Fruit fly (Drosophila melanogaster) whole organism, embryonic: ENCODE measurements around the gene Paris.

Experiments used
- Atf-2 ChIP-seq: fragments of 200-800 bp; sonication (Bioruptor generic); optimal IDR thresholded peaks from 2 replicates; lab custom pipeline; 2016; ENCODE audit warnings: missing biosample characterization, missing genetic modification characterization
- BEAF-32 ChIP-seq: fragments of 200-800 bp; sonication (Bioruptor generic); optimal IDR thresholded peaks from 3 replicates; lab custom pipeline; 2017; ENCODE audit warnings: missing biosample characterization, missing genetic modification characterization, mild to moderate bottlenecking, moderate library complexity, missing genetic modification reagents
- Bteb2 ChIP-seq: fragments of 200-800 bp; sonication (Bioruptor generic); optimal IDR thresholded peaks from 2 replicates; lab custom pipeline; 2016; ENCODE audit warnings: missing biosample characterization, missing genetic modification characterization
- C15 ChIP-seq: fragments of 200-800 bp; sonication (Bioruptor generic); IDR thresholded peaks from 3 replicates; pipeline ENCODE4 v1.3.6; 2022; ENCODE audit warnings: missing biosample characterization, missing genetic modification characterization
- CG10543 ChIP-seq: fragments of 200-800 bp; sonication (Bioruptor generic); optimal IDR thresholded peaks from 3 replicates; lab custom pipeline; 2017; ENCODE audit warnings: missing biosample characterization, mild to moderate bottlenecking, missing genetic modification characterization, moderate library complexity
- CG10959 ChIP-seq: fragments of 200-800 bp; sonication (Bioruptor generic); IDR thresholded peaks from 2 replicates; pipeline ENCODE4 v1.3.6; 2022; ENCODE audit warnings: missing biosample characterization, missing genetic modification characterization
- CG11247 ChIP-seq: fragments of 200-800 bp; sonication (Bioruptor generic); IDR thresholded peaks from 2 replicates; pipeline ENCODE4 v1.3.6; 2022; ENCODE audit warnings: missing biosample characterization, missing genetic modification characterization
- CG12155 ChIP-seq: fragments of 200-800 bp; sonication (Bioruptor generic); optimal IDR thresholded peaks from 3 replicates; lab custom pipeline; 2016; ENCODE audit warnings: missing biosample characterization, missing genetic modification characterization
- CG13424 ChIP-seq: fragments of 200-800 bp; sonication (Bioruptor generic); optimal IDR thresholded peaks from 2 replicates; lab custom pipeline; 2019; ENCODE audit warnings: missing biosample characterization, mild to moderate bottlenecking, missing genetic modification characterization, moderate library complexity
- CG15696 ChIP-seq: fragments of 200-800 bp; sonication (Bioruptor generic); optimal IDR thresholded peaks from 2 replicates; lab custom pipeline; 2019; ENCODE audit warnings: missing biosample characterization, mild to moderate bottlenecking, missing genetic modification characterization, moderate library complexity
- CG16863 ChIP-seq: fragments of 200-800 bp; sonication (Bioruptor generic); optimal IDR thresholded peaks from 3 replicates; lab custom pipeline; 2016; ENCODE audit warnings: missing biosample characterization, missing genetic modification characterization
- CG17829 ChIP-seq: fragments of 200-800 bp; optimal IDR thresholded peaks from 2 replicates; lab custom pipeline; 2019; ENCODE audit warnings: missing biosample characterization, mild to moderate bottlenecking, missing genetic modification characterization, moderate library complexity
- CG18011 ChIP-seq: fragments of 200-800 bp; sonication (Bioruptor generic); optimal IDR thresholded peaks from 2 replicates; lab custom pipeline; 2017; ENCODE audit warnings: missing biosample characterization, missing genetic modification characterization, mild to moderate bottlenecking, moderate library complexity, missing genotype
- CG2116 ChIP-seq: fragments of 200-800 bp; sonication (Bioruptor generic); optimal IDR thresholded peaks from 3 replicates; lab custom pipeline; 2018; ENCODE audit warnings: missing biosample characterization, mild to moderate bottlenecking, missing genetic modification characterization
- CG2202 ChIP-seq: fragments of 200-800 bp; sonication (Bioruptor generic); optimal IDR thresholded peaks from 2 replicates; lab custom pipeline; 2018; ENCODE audit warnings: missing biosample characterization, mild to moderate bottlenecking, missing genetic modification characterization
- CG2712 ChIP-seq: fragments of 200-800 bp; optimal IDR thresholded peaks from 3 replicates; lab custom pipeline; 2019; ENCODE audit warnings: missing biosample characterization, mild to moderate bottlenecking, missing genetic modification characterization, moderate library complexity
- CG31388 ChIP-seq: fragments of 200-800 bp; sonication (Bioruptor generic); optimal IDR thresholded peaks from 2 replicates; lab custom pipeline; 2016; ENCODE audit warnings: missing biosample characterization, missing genetic modification characterization
- CG4707 ChIP-seq: fragments of 200-800 bp; sonication (Bioruptor generic); optimal IDR thresholded peaks from 2 replicates; lab custom pipeline; 2018; ENCODE audit warnings: missing biosample characterization, mild to moderate bottlenecking, missing genetic modification characterization, moderate library complexity
- CG6254 ChIP-seq: fragments of 200-800 bp; sonication (Bioruptor generic); optimal IDR thresholded peaks from 3 replicates; lab custom pipeline; 2017; ENCODE audit warnings: mild to moderate bottlenecking, missing biosample characterization, missing genetic modification reagents, missing genetic modification characterization
- CG6272 ChIP-seq: fragments of 200-800 bp; sonication (Bioruptor generic); IDR thresholded peaks from 2 replicates; pipeline ENCODE4 v1.3.6; 2022; ENCODE audit warnings: missing biosample characterization, missing genetic modification characterization
- CG7372 ChIP-seq: fragments of 200-800 bp; sonication (Bioruptor generic); IDR thresholded peaks from 2 replicates; pipeline ENCODE4 v1.3.6; 2022; ENCODE audit warnings: missing biosample characterization, missing genetic modification characterization
- CG7556 ChIP-seq: fragments of 200-800 bp; sonication (Bioruptor generic); optimal IDR thresholded peaks from 2 replicates; lab custom pipeline; 2017; ENCODE audit warnings: missing biosample characterization, mild to moderate bottlenecking, missing genetic modification characterization
- CG8089 ChIP-seq: fragments of 200-800 bp; sonication (Bioruptor generic); optimal IDR thresholded peaks from 3 replicates; lab custom pipeline; 2016; ENCODE audit warnings: missing biosample characterization, missing genetic modification characterization
- CG8765 ChIP-seq: fragments of 200-800 bp; sonication (Bioruptor generic); IDR thresholded peaks from 2 replicates; pipeline ENCODE4 v1.3.6; 2022; ENCODE audit warnings: missing biosample characterization, missing genetic modification characterization
- Doc3 ChIP-seq: fragments of 200-800 bp; sonication (Bioruptor generic); IDR thresholded peaks from 3 replicates; pipeline ENCODE4 v1.3.6; 2022; ENCODE audit warnings: missing biosample characterization, missing genetic modification characterization; ENCODE audit not compliant: partially characterized antibody
- Dref ChIP-seq: fragments of 200-800 bp; sonication (Bioruptor generic); IDR thresholded peaks from 2 replicates; pipeline ENCODE4 v1.3.6; 2022; ENCODE audit warnings: missing biosample characterization, missing genetic modification characterization
- Gsc ChIP-seq: fragments of 200-800 bp; sonication (Bioruptor generic); IDR thresholded peaks from 2 replicates; pipeline ENCODE4 v1.3.6; 2022; ENCODE audit warnings: missing biosample characterization, missing genetic modification characterization
- H15 ChIP-seq: fragments of 200-800 bp; sonication (Bioruptor generic); IDR thresholded peaks from 3 replicates; pipeline ENCODE4 v1.3.6; 2022; ENCODE audit warnings: missing biosample characterization, missing genetic modification characterization
- Hmr ChIP-seq: fragments of 200-800 bp; sonication (Bioruptor generic); optimal IDR thresholded peaks from 3 replicates; lab custom pipeline; 2017; ENCODE audit warnings: mild to moderate bottlenecking, missing biosample characterization, missing genetic modification reagents, missing genetic modification characterization
- Med ChIP-seq: fragments of 200-800 bp; sonication (Bioruptor generic); peaks from one replicate; lab custom pipeline; 2016; ENCODE audit warnings: missing biosample characterization, missing genetic modification characterization, mild to moderate bottlenecking, inconsistent platforms, moderate library complexity
- NK7.1 ChIP-seq: fragments of 200-800 bp; sonication (Bioruptor generic); optimal IDR thresholded peaks from 3 replicates; lab custom pipeline; 2016; ENCODE audit warnings: missing biosample characterization, missing genetic modification characterization
- Neu2 ChIP-seq: fragments of 200-800 bp; sonication (Bioruptor generic); optimal IDR thresholded peaks from 3 replicates; lab custom pipeline; 2016; ENCODE audit warnings: missing biosample characterization, missing genetic modification characterization, borderline replicate concordance
- Nf-YB ChIP-seq: fragments of 200-800 bp; sonication (Bioruptor generic); optimal IDR thresholded peaks from 3 replicates; lab custom pipeline; 2019; ENCODE audit warnings: missing biosample characterization, mild to moderate bottlenecking, missing genetic modification characterization, moderate library complexity
- Sry-β ChIP-seq: fragments of 200-800 bp; sonication (Bioruptor generic); optimal IDR thresholded peaks from 2 replicates; lab custom pipeline; 2018; ENCODE audit warnings: missing biosample characterization, mild to moderate bottlenecking, missing genetic modification characterization, moderate library complexity
- al ChIP-seq: fragments of 200-800 bp; sonication (Bioruptor generic); IDR thresholded peaks from 2 replicates; pipeline ENCODE4 v1.3.6; 2022; ENCODE audit warnings: missing biosample characterization, missing genetic modification characterization
- en ChIP-seq: fragments of 200-800 bp; sonication (Bioruptor generic); optimal IDR thresholded peaks from 2 replicates; lab custom pipeline; 2016; ENCODE audit warnings: missing biosample characterization, missing genetic modification characterization
- ewg ChIP-seq: fragments of 200-800 bp; sonication (Bioruptor generic); optimal IDR thresholded peaks from 3 replicates; lab custom pipeline; 2017; ENCODE audit warnings: mild to moderate bottlenecking, missing biosample characterization, missing genetic modification reagents, missing genetic modification characterization
- gfzf ChIP-seq: fragments of 200-800 bp; sonication (Bioruptor generic); optimal IDR thresholded peaks from 2 replicates; lab custom pipeline; 2016; ENCODE audit warnings: missing biosample characterization, mild to moderate bottlenecking, missing genetic modification characterization, moderate library complexity
- lab ChIP-seq: fragments of 200-800 bp; sonication (Bioruptor generic); optimal IDR thresholded peaks from 3 replicates; lab custom pipeline; 2017; ENCODE audit warnings: missing biosample characterization, missing genetic modification characterization, mild to moderate bottlenecking, moderate library complexity, missing genetic modification reagents
- luna ChIP-seq: fragments of 200-800 bp; sonication (Bioruptor generic); optimal IDR thresholded peaks from 2 replicates; lab custom pipeline; 2016; ENCODE audit warnings: missing biosample characterization, missing genetic modification characterization
- nerfin-2 ChIP-seq: fragments of 200-800 bp; sonication (Bioruptor generic); IDR thresholded peaks from 2 replicates; pipeline ENCODE4 v1.3.6; 2022; ENCODE audit warnings: missing biosample characterization, missing genetic modification characterization; ENCODE audit not compliant: partially characterized antibody
- otp ChIP-seq: fragments of 200-800 bp; sonication (Bioruptor generic); IDR thresholded peaks from 3 replicates; pipeline ENCODE4, ENCODE4 v1.3.6; 2022; ENCODE audit warnings: missing biosample characterization, missing genetic modification characterization
- pzg ChIP-seq: fragments of 200-800 bp; sonication (Bioruptor generic); optimal IDR thresholded peaks from 3 replicates; lab custom pipeline; 2018; ENCODE audit warnings: missing biosample characterization, mild to moderate bottlenecking, missing genetic modification characterization, moderate library complexity
- schlank ChIP-seq: fragments of 200-800 bp; sonication (Bioruptor generic); optimal IDR thresholded peaks from 2 replicates; lab custom pipeline; 2018; ENCODE audit warnings: missing biosample characterization, mild to moderate bottlenecking, missing genetic modification characterization
- sna ChIP-seq: fragments of 200-800 bp; sonication (Bioruptor generic); IDR thresholded peaks from 2 replicates; pipeline ENCODE4 v1.3.6; 2022; ENCODE audit warnings: missing biosample characterization, missing genetic modification characterization; ENCODE audit not compliant: partially characterized antibody
- sqz ChIP-seq: fragments of 200-800 bp; sonication (Bioruptor generic); optimal IDR thresholded peaks from 3 replicates; lab custom pipeline; 2018; ENCODE audit warnings: missing biosample characterization, mild to moderate bottlenecking, missing genetic modification characterization
- toy ChIP-seq: fragments of 200-800 bp; sonication (Bioruptor generic); IDR thresholded peaks from 2 replicates; pipeline ENCODE4 v1.3.6; 2022; ENCODE audit warnings: missing biosample characterization, missing genetic modification characterization
- trh ChIP-seq: fragments of 200-800 bp; sonication (Bioruptor generic); optimal IDR thresholded peaks from 2 replicates; lab custom pipeline; 2016; ENCODE audit warnings: missing biosample characterization, missing genetic modification characterization
- tx ChIP-seq: fragments of 200-800 bp; sonication (Bioruptor generic); optimal IDR thresholded peaks from 2 replicates; lab custom pipeline; 2016; ENCODE audit warnings: missing biosample characterization, missing genetic modification characterization
- zfh1 ChIP-seq: fragments of 200-800 bp; sonication (Bioruptor generic); IDR thresholded peaks from 3 replicates; pipeline ENCODE4 v1.3.6; 2022; ENCODE audit warnings: missing biosample characterization, missing genetic modification characterization

Paris gene

dm6 chr2L:4418819-4419218, 44.6 kb upstream of the Paris start (continued):
- TF ChIP-seq tx (GFP tag; lab: Kevin White, UChicago), result no peak
- TF ChIP-seq en (GFP tag; lab: Kevin White, UChicago), result no peak
- TF ChIP-seq nerfin-2 (GFP tag; lab: Robert Waterston, UW), result peak; percentile 46; the same call in 1 of the 2 replicates
- TF ChIP-seq toy, result no peak
- TF ChIP-seq CG7372 (GFP tag; lab: Robert Waterston, UW), result no peak
- no peak for TF ChIP-seq BEAF-32 (GFP tag; lab: Kevin White, UChicago)
- TF ChIP-seq CG2712 (tag; lab: Kevin White, UChicago), result no peak
- TF ChIP-seq H15, result no peak
- TF ChIP-seq Nf-YB (GFP tag; lab: Kevin White, UChicago), result no peak
- no peak for TF ChIP-seq Atf-2 (GFP tag; lab: Kevin White, UChicago)

dm6 chr2L:4422154-4422553, 41.3 kb upstream of the Paris start:
- TF ChIP-seq CG16863, result no peak
- TF ChIP-seq Doc3 (GFP tag; lab: Robert Waterston, UW), result no peak
- no peak for TF ChIP-seq CG8765 (GFP tag; lab: Robert Waterston, UW)
- TF ChIP-seq Bteb2, result no peak
- TF ChIP-seq sqz (GFP tag; lab: Kevin White, UChicago), result no peak
- no peak for TF ChIP-seq CG8089
- TF ChIP-seq lab (GFP tag; lab: Kevin White, UChicago), result peak; percentile 41
- no peak for TF ChIP-seq otp (GFP tag; lab: Robert Waterston, UW)
- no peak for TF ChIP-seq CG7556 (GFP tag; lab: Kevin White, UChicago)
- no peak for TF ChIP-seq Gsc
- no peak for TF ChIP-seq tx (GFP tag; lab: Kevin White, UChicago)
- TF ChIP-seq pzg, result no peak
- no peak for TF ChIP-seq Sry-β (GFP tag; lab: Kevin White, UChicago)
- TF ChIP-seq zfh1 (GFP tag; lab: Robert Waterston, UW), result no peak
- no peak for TF ChIP-seq CG4707
- no peak for TF ChIP-seq CG2202 (tag; lab: Kevin White, UChicago)
- no peak for TF ChIP-seq Dref (GFP tag; lab: Robert Waterston, UW)
- TF ChIP-seq CG10543 (GFP tag; lab: Kevin White, UChicago), result no peak
- TF ChIP-seq CG2116 (GFP tag; lab: Kevin White, UChicago), result no peak
- TF ChIP-seq CG18011, result no peak
- TF ChIP-seq C15 (GFP tag; lab: Robert Waterston, UW), result no peak
- TF ChIP-seq trh (GFP tag; lab: Kevin White, UChicago), result no peak
- TF ChIP-seq NK7.1, result no peak
- TF ChIP-seq CG12155, result no peak
- no peak for TF ChIP-seq CG15696 (tag; lab: Kevin White, UChicago)
- TF ChIP-seq CG11247 (GFP tag; lab: Robert Waterston, UW), result no peak
- no peak for TF ChIP-seq luna
- no peak for TF ChIP-seq CG10959
- peak; percentile 31 for TF ChIP-seq Hmr (GFP tag; lab: Kevin White, UChicago)
- no peak for TF ChIP-seq CG6272
- no peak for TF ChIP-seq gfzf
- TF ChIP-seq Neu2, result no peak
- no peak for TF ChIP-seq CG31388 (GFP tag; lab: Kevin White, UChicago)
- TF ChIP-seq al (GFP tag; lab: Robert Waterston, UW), result no peak; the same call in 1 of the 2 replicates
- TF ChIP-seq CG6254, result no peak
- no peak for TF ChIP-seq Med (GFP tag; lab: Kevin White, UChicago)
- TF ChIP-seq CG17829, result no peak
- TF ChIP-seq CG13424 (tag; lab: Kevin White, UChicago), result no peak
- TF ChIP-seq schlank (tag; lab: Kevin White, UChicago), result no peak
- no peak for TF ChIP-seq sna (GFP tag; lab: Robert Waterston, UW)
- TF ChIP-seq ewg (GFP tag; lab: Kevin White, UChicago), result no peak
